Fruit fly (Drosophila melanogaster) whole organism, adult: ENCODE results near the gene mats.
A peak's percentile ranks its signal among the peaks of the same experiment; 100 is the strongest.

Experiments
- CG5204 ChIP-seq: fragments of 200-800 bp; sonication (Bioruptor generic); optimal IDR thresholded peaks from 2 replicates; lab custom pipeline; 2016; ENCODE audit warnings: missing biosample characterization, missing genetic modification characterization
- Crg-1 ChIP-seq: fragments of 200-800 bp; sonication (Bioruptor generic); optimal IDR thresholded peaks from 2 replicates; lab custom pipeline; 2016; ENCODE audit warnings: missing biosample characterization, missing genetic modification characterization
- Hr96 ChIP-seq: fragments of 200-800 bp; sonication (Bioruptor generic); optimal IDR thresholded peaks from 2 replicates; lab custom pipeline; 2016; ENCODE audit warnings: missing biosample characterization, missing genetic modification characterization
- bab1 ChIP-seq: fragments of 200-800 bp; sonication (Bioruptor generic); optimal IDR thresholded peaks from 3 replicates; lab custom pipeline; 2019; ENCODE audit warnings: missing biosample characterization, mild to moderate bottlenecking, missing genetic modification characterization, moderate library complexity
- cic ChIP-seq: fragments of 200-800 bp; sonication (Bioruptor generic); optimal IDR thresholded peaks from 2 replicates; lab custom pipeline; 2017; ENCODE audit warnings: missing biosample characterization, mild to moderate bottlenecking, missing genetic modification characterization, moderate library complexity
- pad ChIP-seq: fragments of 200-800 bp; sonication (Bioruptor generic); optimal IDR thresholded peaks from 3 replicates; lab custom pipeline; 2017; ENCODE audit warnings: missing biosample characterization, missing genetic modification characterization, mild to moderate bottlenecking, moderate library complexity, missing genetic modification reagents
- tj ChIP-seq: fragments of 200-800 bp; sonication (Bioruptor generic); optimal IDR thresholded peaks from 3 replicates; lab custom pipeline; 2017; ENCODE audit warnings: missing biosample characterization, mild to moderate bottlenecking, missing genetic modification characterization, moderate library complexity

dm6 chr3R:22410537-22411360 lies 10.2 kb upstream of the mats start, which contains the start of the genes CG13850 and lqfR:
- TF ChIP-seq Hr96 (peak; percentile 84), bab1 (GFP tag; lab: Kevin White, UChicago) (peak; percentile 25), CG5204 (GFP tag; lab: Kevin White, UChicago) (peak; percentile 85), tj (peak; percentile 57), cic (GFP tag; lab: Kevin White, UChicago) (peak; percentile 49), Crg-1 (GFP tag; lab: Kevin White, UChicago) (peak; percentile 89), pad (GFP tag; lab: Kevin White, UChicago) (peak; percentile 87)
